Fruit fly (Drosophila melanogaster): ENCODE results near the gene pum.

dm6 chr3R:9226146-9226545 lies 11.3 kb downstream of the pum start:
- TF ChIP-seq CG13123 (GFP tag; optimal IDR thresholded peaks at IDR 0.05) (no peak), jing (GFP tag; optimal IDR thresholded peaks at IDR 0.05) (no peak), insv (GFP tag; optimal IDR thresholded peaks at IDR 0.05) (no peak), CG5180 (GFP tag; optimal IDR thresholded peaks at IDR 0.05) (no peak), Mad (GFP tag; optimal IDR thresholded peaks at IDR 0.05) (no peak), BtbVII (GFP tag; optimal IDR thresholded peaks at IDR 0.05) (no peak), pzg (GFP tag; optimal IDR thresholded peaks at IDR 0.05) (no peak), unc-4 (GFP tag; IDR thresholded peaks at IDR 0.05; ENCODE audit: partially characterized antibody) (no peak), CG15514 (GFP tag; optimal IDR thresholded peaks at IDR 0.05) (no peak), HLH4C (GFP tag; IDR thresholded peaks at IDR 0.05; ENCODE audit: partially characterized antibody) (no peak), pita (GFP tag; optimal IDR thresholded peaks at IDR 0.05) (no peak), ranshi (GFP tag; IDR thresholded peaks at IDR 0.05) (no peak), luna (GFP tag; optimal IDR thresholded peaks at IDR 0.05) (no peak)
